Worm (Caenorhabditis elegans): ENCODE measurements around the gene aakg-4.
A peak's percentile ranks its signal among the peaks of the same experiment; 100 is the strongest.

aakg-4 gene

ce11 chrX:2364703-2365299, 45.7 kb upstream of the aakg-4 start (continued):
- peak; percentile 89 for TF ChIP-seq fos-1 (tag; optimal IDR thresholded peaks at IDR 0.05)
- peak; percentile 95 for TF ChIP-seq pha-4 (tag; optimal IDR thresholded peaks at IDR 0.05)
- TF ChIP-seq ZK546.5 (tag; optimal IDR thresholded peaks at IDR 0.05): peak; percentile 40
- no peak for TF ChIP-seq ztf-11 (tag; optimal IDR thresholded peaks at IDR 0.05)
- TF ChIP-seq elt-3 (tag; optimal IDR thresholded peaks at IDR 0.05): peak; percentile 60 to 94 (median 91)
- TF ChIP-seq elt-2 (tag; optimal IDR thresholded peaks at IDR 0.05): peak; percentile 74
- peak; percentile 80 for TF ChIP-seq R02D3.7 (tag; optimal IDR thresholded peaks at IDR 0.05)
- TF ChIP-seq snpc-4 (tag; optimal IDR thresholded peaks at IDR 0.05): peak; percentile 89
- TF ChIP-seq elt-1 (tag; optimal IDR thresholded peaks at IDR 0.05): peak; percentile 48
- peak; percentile 94 for TF ChIP-seq ceh-82 (tag; optimal IDR thresholded peaks at IDR 0.05)
- TF ChIP-seq eor-1 (tag; optimal IDR thresholded peaks at IDR 0.05): peak in 1 of 2 experiments; percentile 48
- TF ChIP-seq nhr-77 (tag; optimal IDR thresholded peaks at IDR 0.05): peak; percentile 94
- TF ChIP-seq nhr-12 (tag; optimal IDR thresholded peaks at IDR 0.05): no peak
- TF ChIP-seq ztf-4 (tag; optimal IDR thresholded peaks at IDR 0.05): peak; percentile 70
- TF ChIP-seq tbx-2 (tag; optimal IDR thresholded peaks at IDR 0.05): peak; percentile 96
- peak; percentile 67 for TF ChIP-seq mdl-1 (tag; optimal IDR thresholded peaks at IDR 0.05)

ce11 chrX:2362872-2363271, 43.7 kb upstream of the aakg-4 start:
- TF ChIP-seq eor-1 (tag; optimal IDR thresholded peaks at IDR 0.05) (no peak), lin-39 (tag; optimal IDR thresholded peaks at IDR 0.05) (no peak), unc-62 (GFP tag; optimal IDR thresholded peaks at IDR 0.05) (no peak), nfya-1 (tag; optimal IDR thresholded peaks at IDR 0.05; ENCODE audit: insufficient read depth) (no peak), jun-1 (tag; optimal IDR thresholded peaks at IDR 0.05) (no peak), sea-2 (GFP tag; optimal IDR thresholded peaks at IDR 0.05) (no peak), lin-15B (tag; optimal IDR thresholded peaks at IDR 0.05) (no peak)

- TF ChIP-seq elt-2 (tag; optimal IDR thresholded peaks at IDR 0.05) (no peak), ztf-11 (tag; optimal IDR thresholded peaks at IDR 0.05) (no peak), sea-2 (GFP tag; optimal IDR thresholded peaks at IDR 0.05) (no peak), egl-5 (tag; optimal IDR thresholded peaks at IDR 0.05) (no peak), nhr-28 (tag; optimal IDR thresholded peaks at IDR 0.05) (no peak), R02D3.7 (tag; optimal IDR thresholded peaks at IDR 0.05) (no peak), jun-1 (tag; optimal IDR thresholded peaks at IDR 0.05) (no peak), snpc-4 (tag; optimal IDR thresholded peaks at IDR 0.05) (no peak), tbx-2 (tag; optimal IDR thresholded peaks at IDR 0.05) (no peak), nhr-25 (tag; optimal IDR thresholded peaks at IDR 0.05) (no peak), ceh-9 (tag; optimal IDR thresholded peaks at IDR 0.05) (no peak), pha-4 (tag; optimal IDR thresholded peaks at IDR 0.05) (no peak), egl-27 (tag; optimal IDR thresholded peaks at IDR 0.05) (no peak), nhr-23 (tag; optimal IDR thresholded peaks at IDR 0.05) (no peak), ama-1 (optimal IDR thresholded peaks at IDR 0.05) (no peak), ceh-16 (tag; optimal IDR thresholded peaks at IDR 0.05) (no peak), lin-39 (tag; optimal IDR thresholded peaks at IDR 0.05) (no peak), lin-15B (tag; optimal IDR thresholded peaks at IDR 0.05) (no peak)
These were observed 40.7 kb upstream of the aakg-4 start, which contains the start of gene lgc-40 for ce11 chrX:2359797-2360196. Gene lgc-40 (plus strand): TSS chrX:2360097.

ce11 chrX:2352929-2353328, 33.8 kb upstream of the aakg-4 start:
- TF ChIP-seq daf-12 (tag; optimal IDR thresholded peaks at IDR 0.05): no peak
- TF ChIP-seq zag-1 (tag; optimal IDR thresholded peaks at IDR 0.05): no peak
- TF ChIP-seq ztf-11 (tag; optimal IDR thresholded peaks at IDR 0.05): no peak
- TF ChIP-seq egl-27 (tag; optimal IDR thresholded peaks at IDR 0.05): no peak
- no peak for TF ChIP-seq ceh-16 (tag; optimal IDR thresholded peaks at IDR 0.05)
- TF ChIP-seq elt-2 (tag; optimal IDR thresholded peaks at IDR 0.05): no peak
- TF ChIP-seq egl-5 (tag; optimal IDR thresholded peaks at IDR 0.05): no peak
- no peak for TF ChIP-seq mml-1 (tag; optimal IDR thresholded peaks at IDR 0.05)
- TF ChIP-seq ZK546.5 (tag; optimal IDR thresholded peaks at IDR 0.05): no peak

ce11 chrX:2347962-2348361, 28.8 kb upstream of the aakg-4 start:
- TF ChIP-seq nhr-11 (tag; optimal IDR thresholded peaks at IDR 0.05) (no peak), fkh-10 (GFP tag; optimal IDR thresholded peaks at IDR 0.05) (no peak)
